Worm (Caenorhabditis elegans) whole organism, late embryonic: ENCODE data around the gene F20D1.22.

Source experiments
- F13H6.1 ChIP-seq: sonication (generic microtip); optimal IDR thresholded peaks from 2 replicates; lab custom pipeline; 2016; ENCODE audit warnings: missing genetic modification characterization, missing compliant biosample characterization
- ceh-30 ChIP-seq: fragments of 150-350 bp; optimal IDR thresholded peaks from 2 replicates; lab custom pipeline; 2014; ENCODE audit warnings: missing biosample characterization, missing genetic modification characterization
- che-1 ChIP-seq: sonication (generic microtip); optimal IDR thresholded peaks from 2 replicates; lab custom pipeline; 2016; ENCODE audit warnings: mild to moderate bottlenecking, missing genetic modification characterization, missing compliant biosample characterization
- elt-2 ChIP-seq: sonication (generic microtip); optimal IDR thresholded peaks from 2 replicates; lab custom pipeline; 2016; ENCODE audit warnings: missing genetic modification reagents, missing genetic modification characterization, missing compliant biosample characterization
- fkh-10 ChIP-seq: fragments of 150-350 bp; optimal IDR thresholded peaks from 2 replicates; lab custom pipeline; 2014; ENCODE audit warnings: missing biosample characterization, missing genetic modification reagents, missing genetic modification characterization
- hlh-15 ChIP-seq: sonication (generic microtip); optimal IDR thresholded peaks from 2 replicates; lab custom pipeline; 2016; ENCODE audit warnings: missing genetic modification characterization, missing compliant biosample characterization
- hlh-30 ChIP-seq: sonication (generic microtip); optimal IDR thresholded peaks from 2 replicates; lab custom pipeline; 2017; ENCODE audit warnings: antibody characterized with exemption, missing genetic modification characterization, missing compliant biosample characterization; ENCODE audit not compliant: insufficient read depth
- nhr-11 ChIP-seq: fragments of 150-350 bp; optimal IDR thresholded peaks from 2 replicates; lab custom pipeline; 2014; ENCODE audit warnings: missing biosample characterization, missing genetic modification characterization
- nhr-232 ChIP-seq: sonication (generic microtip); optimal IDR thresholded peaks from 2 replicates; lab custom pipeline; 2016; ENCODE audit warnings: missing genetic modification characterization, missing compliant biosample characterization
- pha-2 ChIP-seq: sonication (generic microtip); optimal IDR thresholded peaks from 2 replicates; lab custom pipeline; 2017; ENCODE audit warnings: mild to moderate bottlenecking, missing genetic modification characterization, missing compliant biosample characterization
- pha-4 ChIP-seq: fragments of 150-350 bp; optimal IDR thresholded peaks from 2 replicates; lab custom pipeline; 2018; ENCODE audit warnings: missing biosample characterization, missing genetic modification reagents, missing genetic modification characterization
- pqm-1 ChIP-seq: sonication (generic microtip); optimal IDR thresholded peaks from 2 replicates; lab custom pipeline; 2016; ENCODE audit warnings: missing genetic modification characterization, missing compliant biosample characterization
- ref-2 ChIP-seq: sonication (generic microtip); optimal IDR thresholded peaks from 2 replicates; lab custom pipeline; 2016; ENCODE audit warnings: missing genetic modification characterization, missing compliant biosample characterization
- tbx-7 ChIP-seq: sonication (generic microtip); optimal IDR thresholded peaks from 2 replicates; lab custom pipeline; 2016; ENCODE audit warnings: missing genotype, missing genetic modification characterization, missing compliant biosample characterization

DNA sequence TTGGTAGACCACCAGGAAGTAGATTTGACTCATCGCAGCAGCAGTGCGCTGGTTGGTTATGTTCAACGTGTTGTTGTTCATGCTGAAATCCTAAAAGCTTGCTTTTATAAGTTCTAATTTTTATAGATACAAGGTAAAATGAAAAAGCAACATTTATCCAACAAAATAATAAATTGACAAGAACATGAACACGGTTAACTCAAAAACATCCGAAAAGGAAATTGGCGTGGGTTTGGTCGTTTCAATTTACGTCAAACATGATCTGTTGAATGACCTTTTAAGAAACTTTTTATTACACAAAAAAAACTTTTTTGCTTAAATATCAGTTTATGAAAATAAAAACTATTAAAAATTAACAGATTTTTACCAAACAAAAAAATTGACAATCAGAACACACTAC, 37.8 kb upstream of the F20D1.22 start, which contains the start of gene ntr-2:
- TF ChIP-seq hlh-15 (tag; lab: Kevin White, UChicago) (no peak), pha-4 (tag; lab: Kevin White, UChicago) (no peak), che-1 (tag; lab: Kevin White, UChicago) (no peak), nhr-232 (tag; lab: Kevin White, UChicago) (no peak), nhr-11 (tag; lab: Kevin White, UChicago) (no peak), hlh-30 (tag; lab: Kevin White, UChicago) (no peak), fkh-10 (GFP tag; lab: Kevin White, UChicago) (no peak), F13H6.1 (tag; lab: Kevin White, UChicago) (no peak), ceh-30 (tag; lab: Kevin White, UChicago) (no peak), pqm-1 (no peak), pha-2 (tag; lab: Kevin White, UChicago) (no peak), tbx-7 (no peak), elt-2 (tag; lab: Kevin White, UChicago) (no peak), ref-2 (tag; lab: Kevin White, UChicago) (no peak)
